Worm (Caenorhabditis elegans): ENCODE data around the gene F40G12.2.

ce11 chrV:14301076-14301475 lies 40.3 kb upstream of the F40G12.2 start, which contains the start of gene F14D7.6:
- TF ChIP-seq W03F9.2 (tag; optimal IDR thresholded peaks at IDR 0.05) (no peak), him-1 (tag; optimal IDR thresholded peaks at IDR 0.05) (no peak)

Data from whole organism, L4/young adult.